Worm (Caenorhabditis elegans) whole organism, late embryonic: ENCODE data around the gene ZK829.1.

ENCODE experiments used
- K09A11.1 ChIP-seq: sonication (generic microtip); optimal IDR thresholded peaks from 2 replicates; lab custom pipeline; 2017; ENCODE audit warnings: antibody characterized with exemption, mild to moderate bottlenecking, missing genetic modification characterization, missing compliant biosample characterization; ENCODE audit not compliant: insufficient read depth
- ama-1 ChIP-seq: fragments of 150-350 bp; optimal IDR thresholded peaks from 2 replicates; lab custom pipeline; 2014
- ceh-45 ChIP-seq: fragments of 200-800 bp; sonication (Bioruptor generic); IDR thresholded peaks from 2 replicates; pipeline ENCODE4 v1.3.6; 2022; ENCODE audit warnings: missing genetic modification reagents, missing genetic modification characterization, missing compliant biosample characterization
- dve-1 ChIP-seq: sonication (generic microtip); optimal IDR thresholded peaks from 2 replicates; lab custom pipeline; 2017; ENCODE audit warnings: antibody characterized with exemption, mild to moderate bottlenecking, missing genetic modification characterization, missing compliant biosample characterization
- elt-2 ChIP-seq: sonication (generic microtip); optimal IDR thresholded peaks from 2 replicates; lab custom pipeline; 2016; ENCODE audit warnings: missing genetic modification reagents, missing genetic modification characterization, missing compliant biosample characterization
- lim-6 ChIP-seq: sonication (generic microtip); optimal IDR thresholded peaks from 2 replicates; lab custom pipeline; 2016; ENCODE audit warnings: missing genetic modification characterization, missing compliant biosample characterization
- nhr-11 ChIP-seq: fragments of 150-350 bp; optimal IDR thresholded peaks from 2 replicates; lab custom pipeline; 2014; ENCODE audit warnings: missing biosample characterization, missing genetic modification characterization
- pha-2 ChIP-seq: sonication (generic microtip); optimal IDR thresholded peaks from 2 replicates; lab custom pipeline; 2017; ENCODE audit warnings: mild to moderate bottlenecking, missing genetic modification characterization, missing compliant biosample characterization
- pqm-1 ChIP-seq: sonication (generic microtip); optimal IDR thresholded peaks from 2 replicates; lab custom pipeline; 2016; ENCODE audit warnings: missing genetic modification characterization, missing compliant biosample characterization
- sox-4 ChIP-seq: sonication (generic microtip); optimal IDR thresholded peaks from 2 replicates; lab custom pipeline; 2017; ENCODE audit warnings: mild to moderate bottlenecking, missing genetic modification characterization, inconsistent platforms, missing compliant biosample characterization
- unc-86 ChIP-seq: sonication (generic microtip); optimal IDR thresholded peaks from 2 replicates; lab custom pipeline; 2016; ENCODE audit warnings: missing genetic modification characterization, missing compliant biosample characterization

ce11 chrIV:11914260-11914836, 27.9 kb downstream of the ZK829.1 start:
- no peak for TF ChIP-seq elt-2
- no peak for TF ChIP-seq ama-1 (lab: Kevin White, UChicago)
- TF ChIP-seq nhr-11 (tag; lab: Kevin White, UChicago), result no peak
- TF ChIP-seq pha-2 (tag; lab: Kevin White, UChicago), result no peak
- no peak for TF ChIP-seq dve-1 (tag; lab: Kevin White, UChicago)
- no peak for TF ChIP-seq ceh-45 (GFP tag; lab: Robert Waterston, UW)
- TF ChIP-seq lim-6 (tag; lab: Kevin White, UChicago), result no peak
- TF ChIP-seq unc-86, result no peak
- TF ChIP-seq K09A11.1 (tag; lab: Kevin White, UChicago), result no peak
- TF ChIP-seq sox-4, result no peak
- TF ChIP-seq pqm-1 (tag; lab: Kevin White, UChicago), result no peak
